Worm (Caenorhabditis elegans): ENCODE measurements around the gene elli-1.

DNA sequence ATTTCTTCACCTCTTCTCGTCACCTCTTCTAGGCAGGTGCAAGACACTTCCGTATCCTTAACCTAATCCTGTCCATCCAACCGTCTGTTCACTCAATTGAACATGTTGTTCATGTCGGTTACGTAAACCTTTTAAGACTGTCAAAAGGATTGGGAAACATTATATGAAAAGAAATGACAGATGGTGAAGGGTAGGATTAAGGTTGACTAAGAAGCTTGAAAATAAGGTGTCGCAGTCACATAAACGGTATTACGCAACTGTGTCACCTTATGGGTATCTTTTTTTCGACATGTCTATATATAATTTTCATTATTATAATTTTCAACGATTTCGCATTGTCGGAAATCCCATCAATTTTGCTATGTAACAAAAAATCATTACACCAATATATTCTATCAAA is 31.8 kb downstream of the elli-1 start:
- TF ChIP-seq ztf-29 (GFP tag; IDR thresholded peaks at IDR 0.05), result no peak
- no peak for TF ChIP-seq tab-1 (GFP tag; IDR thresholded peaks at IDR 0.05)
- TF ChIP-seq flt-1 (GFP tag; IDR thresholded peaks at IDR 0.05), result no peak
- no peak for TF ChIP-seq cog-1 (tag; optimal IDR thresholded peaks at IDR 0.05)
- TF ChIP-seq T22C8.4 (GFP tag; IDR thresholded peaks at IDR 0.05), result no peak
- TF ChIP-seq klf-2 (GFP tag; conservative IDR thresholded peaks at IDR 0.05), result no peak
- no peak for TF ChIP-seq ref-1 (GFP tag; conservative IDR thresholded peaks at IDR 0.05)
